Fruit fly (Drosophila melanogaster) whole organism: ENCODE data around the gene CG34393.

Experiments used
- CG8478 ChIP-seq: fragments of >200 bp; optimal IDR thresholded peaks from 2 replicates; lab custom pipeline; 2018; ENCODE audit warnings: inconsistent platforms
- Dll ChIP-seq: fragments of >200 bp; optimal IDR thresholded peaks from 2 replicates; lab custom pipeline; 2017
- EcR ChIP-seq, 2 experiments: fragments of >200 bp; optimal IDR thresholded peaks; 2 replicates each; lab custom pipeline; 2017; ENCODE audit warnings: missing biosample characterization in 2 of 2, missing genetic modification characterization in 2 of 2, missing genetic modification reagents in 2 of 2
- pan ChIP-seq: fragments of >200 bp; optimal IDR thresholded peaks from 2 replicates; lab custom pipeline; 2017
- psq ChIP-seq: fragments of >200 bp; optimal IDR thresholded peaks from 2 replicates; lab custom pipeline; 2017

dm6 chr2L:3148959-3149591 lies 51.2 kb downstream of the CG34393 start:
- no peak for TF ChIP-seq EcR (GFP tag; optimal IDR thresholded peaks at IDR 0.05; lab: Kevin White, UChicago)
- TF ChIP-seq CG8478 (lab: Kevin White, UChicago): no peak
- no peak for TF ChIP-seq pan (lab: Kevin White, UChicago)
- TF ChIP-seq psq (lab: Kevin White, UChicago): no peak
- TF ChIP-seq Dll (lab: Kevin White, UChicago): no peak
